Worm (Caenorhabditis elegans) whole organism, L2 larva: ENCODE results near the gene C07H4.1.

ENCODE experiments used
- elt-3 ChIP-seq: sonication (generic microtip); optimal IDR thresholded peaks from 2 replicates; lab custom pipeline; 2017; ENCODE audit warnings: missing biosample characterization, missing genetic modification characterization
- lin-13 ChIP-seq: fragments of 150-350 bp; optimal IDR thresholded peaks from 2 replicates; lab custom pipeline; 2014; ENCODE audit warnings: missing biosample characterization, missing genetic modification reagents, missing genetic modification characterization
- nhr-77 ChIP-seq: fragments of 150-350 bp; optimal IDR thresholded peaks from 2 replicates; lab custom pipeline; 2014; ENCODE audit warnings: missing biosample characterization, missing genetic modification characterization
- snpc-4 ChIP-seq: fragments of 150-350 bp; optimal IDR thresholded peaks from 2 replicates; lab custom pipeline; 2014; ENCODE audit warnings: missing biosample characterization, missing genetic modification characterization
- unc-39 ChIP-seq: fragments of 150-350 bp; optimal IDR thresholded peaks from 2 replicates; lab custom pipeline; 2014; ENCODE audit warnings: missing biosample characterization, missing genetic modification characterization
- unc-55 ChIP-seq: fragments of 150-350 bp; sonication (generic microtip); optimal IDR thresholded peaks from 3 replicates; lab custom pipeline; 2014; ENCODE audit warnings: missing biosample characterization, missing genetic modification reagents, missing genetic modification characterization
- unc-62 ChIP-seq: fragments of 150-350 bp; optimal IDR thresholded peaks from 2 replicates; lab custom pipeline; 2014; ENCODE audit warnings: missing biosample characterization, missing genetic modification reagents, missing genetic modification characterization
- zag-1 ChIP-seq: fragments of 150-350 bp; optimal IDR thresholded peaks from 2 replicates; lab custom pipeline; 2014; ENCODE audit warnings: missing biosample characterization, missing genetic modification characterization

DNA sequence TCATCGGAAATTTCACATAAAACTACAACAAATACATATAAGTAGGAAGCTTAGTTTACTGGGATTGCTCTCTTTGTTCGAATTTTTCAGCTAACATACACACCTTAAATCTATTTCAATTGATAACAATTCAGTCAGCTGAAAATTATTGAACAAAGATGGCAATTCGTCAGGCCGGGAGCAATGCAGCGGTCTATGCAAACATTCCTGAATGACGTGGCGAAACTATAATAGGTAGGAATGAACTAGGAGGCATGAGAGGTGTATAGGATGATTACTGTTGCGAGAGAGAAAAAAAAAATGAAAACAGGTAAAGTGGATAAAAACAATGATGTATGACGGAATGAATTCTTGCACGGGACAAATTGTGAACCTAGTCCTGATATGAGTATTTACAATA, 51.4 kb downstream of the C07H4.1 start:
- TF ChIP-seq unc-39 (no peak), zag-1 (tag; lab: Kevin White, UChicago) (no peak), unc-62 (GFP tag; lab: Kevin White, UChicago) (no peak), unc-55 (GFP tag; lab: Kevin White, UChicago) (no peak), elt-3 (no peak), snpc-4 (tag; lab: Kevin White, UChicago) (no peak), nhr-77 (no peak), lin-13 (GFP tag; lab: Kevin White, UChicago) (no peak)
